Worm (Caenorhabditis elegans) whole organism, L4/young adult: ENCODE results near the gene wbp-11.

Experiments used
- dao-5 ChIP-seq: sonication (generic microtip); optimal IDR thresholded peaks from 2 replicates; lab custom pipeline; 2016; ENCODE audit warnings: missing genotype, missing genetic modification characterization, moderate library complexity, missing compliant biosample characterization
- him-1 ChIP-seq: sonication (generic microtip); optimal IDR thresholded peaks from 2 replicates; lab custom pipeline; 2016; ENCODE audit warnings: missing genotype, missing genetic modification reagents, missing genetic modification characterization, missing compliant biosample characterization

DNA sequence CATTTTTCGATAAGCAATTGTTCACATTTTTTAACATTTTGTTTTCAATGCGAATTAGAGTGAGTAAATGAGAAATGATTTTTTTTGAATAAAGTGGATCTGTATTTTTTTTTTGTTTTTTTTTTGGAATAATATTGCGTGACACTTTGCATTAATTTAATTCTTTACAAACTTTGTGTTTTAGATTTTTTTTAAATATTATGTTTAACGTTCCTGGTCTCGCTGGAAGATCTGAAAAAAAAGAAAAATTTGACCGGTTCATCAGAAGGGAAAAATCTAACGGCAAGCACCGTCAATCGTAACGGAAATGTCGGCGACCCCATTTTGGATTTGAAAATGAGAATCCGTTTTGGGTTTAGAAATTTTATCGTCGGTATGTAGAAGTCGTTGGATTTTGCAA lies 16.6 kb downstream of the wbp-11 start, which contains the start of gene cdc-25.4:
- TF ChIP-seq dao-5 (tag; lab: Kevin White, UChicago): no peak
- TF ChIP-seq him-1 (tag; lab: Kevin White, UChicago): no peak
